Worm (Caenorhabditis elegans) whole organism, early embryonic: ENCODE measurements around the gene nhr-254.

Experiments used
- B0310.2 ChIP-seq: sonication (generic microtip); optimal IDR thresholded peaks from 2 replicates; lab custom pipeline; 2016; ENCODE audit warnings: mild to moderate bottlenecking, missing genetic modification characterization, missing compliant biosample characterization
- F13C5.2 ChIP-seq: sonication (generic microtip); optimal IDR thresholded peaks from 2 replicates; lab custom pipeline; 2017; ENCODE audit warnings: mild to moderate bottlenecking, missing genetic modification characterization, inconsistent platforms, missing compliant biosample characterization
- aly-1 ChIP-seq: sonication (generic microtip); optimal IDR thresholded peaks from 2 replicates; lab custom pipeline; 2016; ENCODE audit warnings: missing genetic modification characterization, missing compliant biosample characterization
- ama-1 ChIP-seq: fragments of 150-350 bp; optimal IDR thresholded peaks from 2 replicates; lab custom pipeline; 2014
- ceh-13 ChIP-seq: fragments of 200-800 bp; sonication (Bioruptor generic); optimal IDR thresholded peaks from 2 replicates; lab custom pipeline; 2018; ENCODE audit warnings: mild to moderate bottlenecking, missing genetic modification characterization, missing compliant biosample characterization
- ceh-36 ChIP-seq: sonication (generic microtip); optimal IDR thresholded peaks from 2 replicates; lab custom pipeline; 2016; ENCODE audit warnings: missing genetic modification characterization, inconsistent platforms, missing compliant biosample characterization
- ets-7 ChIP-seq: sonication (generic microtip); optimal IDR thresholded peaks from 2 replicates; lab custom pipeline; 2016; ENCODE audit warnings: missing genotype, missing genetic modification characterization, missing compliant biosample characterization
- flt-1 ChIP-seq: fragments of 200-800 bp; sonication (Bioruptor generic); IDR thresholded peaks from 2 replicates; pipeline ENCODE4 v1.3.6; 2022; ENCODE audit warnings: missing genetic modification characterization, missing compliant biosample characterization
- hmbx-1 ChIP-seq: sonication (generic microtip); optimal IDR thresholded peaks from 2 replicates; lab custom pipeline; 2016; ENCODE audit warnings: mild to moderate bottlenecking, missing genetic modification characterization, missing compliant biosample characterization
- hmg-4 ChIP-seq: fragments of 200-800 bp; sonication (Bioruptor generic); optimal IDR thresholded peaks from 2 replicates; lab custom pipeline; 2018; ENCODE audit warnings: mild to moderate bottlenecking, missing genetic modification characterization, missing compliant biosample characterization
- hnd-1 ChIP-seq: sonication (generic microtip); optimal IDR thresholded peaks from 2 replicates; lab custom pipeline; 2016; ENCODE audit warnings: missing genetic modification characterization, missing compliant biosample characterization
- pes-1 ChIP-seq: fragments of 200-800 bp; sonication (Bioruptor generic); IDR thresholded peaks from 2 replicates; pipeline ENCODE4 v1.3.6; 2022; ENCODE audit warnings: missing genetic modification reagents, missing genetic modification characterization, missing compliant biosample characterization
- scrt-1 ChIP-seq: fragments of 200-800 bp; sonication (Bioruptor generic); IDR thresholded peaks from 2 replicates; pipeline ENCODE4 v1.3.6; 2022; ENCODE audit warnings: missing genetic modification characterization, missing compliant biosample characterization
- sea-1 ChIP-seq: fragments of 200-800 bp; sonication (Bioruptor generic); conservative IDR thresholded peaks from 2 replicates; pipeline ENCODE4 v1.3.6; 2022; ENCODE audit warnings: missing genetic modification characterization, missing compliant biosample characterization
- tbx-11 ChIP-seq: fragments of 200-800 bp; sonication (Bioruptor generic); IDR thresholded peaks from 2 replicates; pipeline ENCODE4 v1.3.6; 2022; ENCODE audit warnings: missing genetic modification characterization, missing compliant biosample characterization
- tbx-37 ChIP-seq: fragments of 200-800 bp; sonication (Bioruptor generic); conservative IDR thresholded peaks from 2 replicates; pipeline ENCODE4 v1.3.6; 2022; ENCODE audit warnings: missing genetic modification reagents, missing genetic modification characterization, missing compliant biosample characterization
- tra-4 ChIP-seq: sonication (generic microtip); optimal IDR thresholded peaks from 2 replicates; lab custom pipeline; 2017; ENCODE audit warnings: missing genetic modification characterization, missing compliant biosample characterization

The nhr-254 gene

DNA sequence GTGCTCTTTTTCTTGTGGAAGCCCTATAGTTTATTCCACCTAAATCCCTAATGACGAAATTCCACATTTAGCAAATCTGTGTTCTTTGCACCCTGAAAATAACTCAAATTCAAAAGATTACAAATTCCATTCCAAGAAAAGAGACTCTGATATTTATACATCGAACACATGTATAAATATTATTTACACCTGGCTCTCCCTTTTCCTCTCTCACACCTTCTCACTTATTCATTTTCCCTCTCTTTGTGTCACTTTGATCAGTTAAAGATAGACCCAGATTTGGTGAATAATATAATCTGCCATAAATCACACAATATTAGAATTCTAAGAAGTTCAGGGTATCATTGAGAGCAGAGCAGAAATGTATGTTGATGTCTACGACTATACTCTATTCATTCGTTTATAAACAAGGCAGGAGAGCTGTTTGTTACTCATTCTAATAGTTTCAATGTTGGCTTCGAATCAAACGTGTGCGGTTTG is at the start of gene nhr-254:
Gene nhr-254 (plus strand): TSS at position 430 of the 480 bp plus-strand sequence.
- no peak for TF ChIP-seq hnd-1 (tag; lab: Kevin White, UChicago)
- no peak for TF ChIP-seq tbx-37 (GFP tag; lab: Robert Waterston, UW)
- no peak for TF ChIP-seq ama-1 (lab: Kevin White, UChicago)
- TF ChIP-seq ceh-36 = no peak
- TF ChIP-seq pes-1 (GFP tag; lab: Robert Waterston, UW) = no peak
- no peak for TF ChIP-seq ceh-13 (GFP tag; lab: Kevin White, UChicago)
- no peak for TF ChIP-seq B0310.2 (tag; lab: Kevin White, UChicago)
- TF ChIP-seq tbx-11 (GFP tag; lab: Robert Waterston, UW) = no peak
- no peak for TF ChIP-seq hmg-4
- TF ChIP-seq flt-1 = no peak
- TF ChIP-seq sea-1 (GFP tag; lab: Robert Waterston, UW) = no peak

DNA sequence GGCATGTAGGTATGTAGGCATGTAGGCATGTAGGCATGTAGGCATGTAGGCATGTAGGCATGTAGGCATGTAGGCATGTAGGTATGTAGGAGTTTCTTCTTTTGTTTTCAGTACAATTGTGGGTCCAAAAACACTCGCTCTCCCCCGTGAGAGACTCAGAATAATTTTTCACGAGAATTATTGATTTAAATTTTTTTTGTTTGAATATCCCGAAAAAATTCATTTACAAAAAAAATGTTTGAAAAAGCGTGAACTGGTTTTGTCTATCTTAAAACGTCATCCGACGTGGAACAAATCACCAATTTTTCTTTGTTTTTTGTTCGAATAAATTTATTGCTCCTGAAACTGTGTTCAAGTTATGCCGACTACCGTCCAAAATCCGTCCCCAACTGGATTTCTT is 49.3 kb upstream of the nhr-254 start, which contains the start of gene wago-10:
Gene wago-10 (plus strand): TSS at position 301 of the 400 bp plus-strand sequence.
- no peak for TF ChIP-seq ama-1 (lab: Kevin White, UChicago)
- TF ChIP-seq aly-1 (tag; lab: Kevin White, UChicago) = no peak
- no peak for TF ChIP-seq tra-4 (tag; lab: Kevin White, UChicago)
- no peak for TF ChIP-seq hmbx-1 (tag; lab: Kevin White, UChicago)

DNA sequence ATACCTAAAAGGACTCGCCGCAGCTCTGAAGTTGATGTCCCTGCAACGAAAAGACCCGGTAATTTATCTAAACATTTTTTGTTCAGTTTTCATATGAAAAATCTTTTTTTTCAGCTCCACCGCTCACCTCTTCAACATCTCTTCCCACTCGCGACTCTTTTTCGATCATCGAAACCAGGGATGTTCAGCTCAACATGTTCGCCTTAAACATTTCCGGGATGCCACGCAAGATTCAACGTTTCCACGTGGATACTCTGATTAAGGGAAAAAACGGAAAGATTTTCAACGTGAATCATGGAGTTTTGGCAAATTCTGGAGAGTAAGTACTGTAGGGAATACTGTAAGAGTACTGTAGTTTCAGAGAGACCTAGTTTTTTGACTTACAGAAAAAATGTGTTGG is 48.9 kb upstream of the nhr-254 start:
- TF ChIP-seq ama-1 (lab: Kevin White, UChicago) (no peak), hmg-4 (no peak), tbx-37 (GFP tag; lab: Robert Waterston, UW) (no peak), scrt-1 (GFP tag; lab: Robert Waterston, UW) (no peak), flt-1 (no peak), pes-1 (GFP tag; lab: Robert Waterston, UW) (no peak), ceh-13 (GFP tag; lab: Kevin White, UChicago) (no peak), B0310.2 (tag; lab: Kevin White, UChicago) (no peak), hnd-1 (tag; lab: Kevin White, UChicago) (no peak), ceh-36 (no peak), F13C5.2 (tag; lab: Kevin White, UChicago) (no peak), ets-7 (tag; lab: Kevin White, UChicago) (no peak), aly-1 (tag; lab: Kevin White, UChicago) (no peak), sea-1 (GFP tag; lab: Robert Waterston, UW) (no peak), hmbx-1 (tag; lab: Kevin White, UChicago) (no peak), tbx-11 (GFP tag; lab: Robert Waterston, UW) (no peak)

ce11 chrV:346005-346404 is 46.4 kb upstream of the nhr-254 start:
- TF ChIP-seq B0310.2 (tag; lab: Kevin White, UChicago) = no peak

ce11 chrV:347561-348345 is 44.7 kb upstream of the nhr-254 start:
- TF ChIP-seq hmg-4 (no peak), F13C5.2 (tag; lab: Kevin White, UChicago) (no peak), ceh-36 (no peak), ama-1 (lab: Kevin White, UChicago) (no peak)

DNA sequence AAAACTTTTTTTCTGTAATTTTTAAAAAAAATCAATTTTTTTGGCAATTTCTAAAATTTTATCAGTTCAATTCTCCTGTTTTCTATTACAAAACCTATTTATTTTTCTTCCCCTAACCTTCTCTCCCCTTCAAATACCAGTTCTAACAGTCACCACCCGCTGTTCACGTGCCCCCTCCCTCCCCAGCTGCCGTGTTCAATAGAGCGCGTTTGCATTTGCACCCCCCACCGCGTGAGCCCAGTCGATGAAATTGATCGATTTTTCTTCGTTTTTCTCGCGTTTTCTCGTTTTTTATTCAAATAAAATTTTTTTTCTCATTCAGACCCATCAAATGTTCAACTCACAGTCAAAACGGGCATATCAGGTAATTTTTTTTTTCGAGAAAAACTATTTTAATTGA is 43.4 kb upstream of the nhr-254 start, which contains the start of gene atg-9:
Gene atg-9 (plus strand): TSS at position 332 of the 400 bp plus-strand sequence.
- no peak for TF ChIP-seq ceh-36
- peak; percentile 36 for TF ChIP-seq F13C5.2 (tag; lab: Kevin White, UChicago)

DNA sequence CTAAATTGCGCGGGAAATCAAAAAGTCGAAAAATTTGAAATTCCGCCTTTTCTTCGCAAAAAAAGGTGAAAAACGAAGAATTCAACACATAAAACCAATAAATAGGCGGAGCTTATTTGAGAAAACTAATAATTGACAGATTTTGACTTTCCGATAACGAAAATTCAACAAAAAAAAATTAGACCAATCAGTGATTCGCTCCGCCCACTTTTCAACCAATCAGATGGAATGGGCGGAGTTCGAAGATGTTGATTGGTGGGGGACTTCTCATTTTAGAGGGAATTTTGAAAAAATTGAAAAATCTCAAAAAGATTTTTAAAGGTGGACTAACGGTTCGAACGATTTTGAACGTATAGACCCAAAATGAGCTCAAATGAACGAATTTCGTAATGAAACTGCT is 41.6 kb upstream of the nhr-254 start:
- TF ChIP-seq ama-1 (lab: Kevin White, UChicago) = no peak

DNA sequence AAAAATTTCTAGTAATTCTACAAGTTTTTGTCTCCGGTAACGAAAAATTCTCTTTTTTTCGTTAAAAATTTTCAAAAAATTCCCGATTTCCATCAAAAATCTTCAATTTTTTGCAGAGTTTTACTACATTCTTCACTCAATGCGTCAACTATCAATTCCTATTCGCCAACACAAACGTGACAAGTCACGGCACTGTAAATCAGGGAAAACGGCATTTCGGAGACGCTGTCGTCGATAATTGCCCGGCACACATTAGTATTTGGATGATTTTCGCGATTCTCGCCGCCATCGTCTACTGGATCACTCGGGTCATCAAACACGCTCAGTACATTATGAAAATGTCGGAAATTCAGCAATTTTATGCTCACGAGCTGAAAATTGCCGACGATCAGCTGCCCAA is 40.6 kb upstream of the nhr-254 start:
- no peak for TF ChIP-seq pes-1 (GFP tag; lab: Robert Waterston, UW)
- TF ChIP-seq F13C5.2 (tag; lab: Kevin White, UChicago) = no peak
- TF ChIP-seq hmg-4 = no peak
- no peak for TF ChIP-seq hmbx-1 (tag; lab: Kevin White, UChicago)
- TF ChIP-seq ceh-36 = no peak
- TF ChIP-seq ceh-13 (GFP tag; lab: Kevin White, UChicago) = no peak

DNA sequence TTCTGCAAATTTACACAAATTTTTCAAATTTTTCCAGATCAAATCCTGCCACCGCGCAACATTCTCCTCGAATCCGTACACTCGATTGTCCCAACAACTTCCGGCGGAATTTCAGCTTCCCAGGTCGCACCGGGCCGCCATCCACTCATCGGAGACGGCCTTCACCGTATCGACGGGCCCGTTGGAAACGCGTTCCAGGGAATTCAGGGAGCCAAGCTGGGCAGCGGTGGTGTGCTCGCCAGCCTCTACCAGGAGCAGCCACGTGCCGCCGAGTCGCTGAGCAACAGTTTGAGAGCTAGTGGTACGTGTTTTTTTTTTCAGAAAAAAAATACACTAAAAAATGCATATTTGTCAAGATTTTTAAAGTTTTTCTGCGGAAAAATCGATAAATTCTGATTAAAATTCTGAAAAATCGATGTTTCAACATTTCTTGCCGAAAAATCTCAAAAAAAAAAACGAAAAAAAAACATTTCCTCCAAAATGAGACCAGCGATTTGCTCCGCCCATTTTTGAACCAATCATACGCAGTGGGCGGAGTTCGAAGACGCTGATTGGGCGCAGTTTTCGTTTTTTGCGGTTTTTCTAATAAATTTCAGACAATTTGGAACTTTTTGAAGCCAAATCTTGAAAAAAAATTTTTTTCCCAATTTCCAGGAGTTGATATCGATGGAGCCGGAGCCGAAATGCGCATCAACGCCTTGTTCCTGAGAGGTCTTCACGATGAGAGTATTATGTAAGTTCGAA is 35.3 kb upstream of the nhr-254 start:
- TF ChIP-seq hmbx-1 (tag; lab: Kevin White, UChicago) (no peak), ets-7 (tag; lab: Kevin White, UChicago) (no peak), hmg-4 (no peak)
